Worm (Caenorhabditis elegans): ENCODE data around the gene far-3.
A peak's percentile ranks its signal among the peaks of the same experiment; 100 is the strongest.

far-3 gene

DNA sequence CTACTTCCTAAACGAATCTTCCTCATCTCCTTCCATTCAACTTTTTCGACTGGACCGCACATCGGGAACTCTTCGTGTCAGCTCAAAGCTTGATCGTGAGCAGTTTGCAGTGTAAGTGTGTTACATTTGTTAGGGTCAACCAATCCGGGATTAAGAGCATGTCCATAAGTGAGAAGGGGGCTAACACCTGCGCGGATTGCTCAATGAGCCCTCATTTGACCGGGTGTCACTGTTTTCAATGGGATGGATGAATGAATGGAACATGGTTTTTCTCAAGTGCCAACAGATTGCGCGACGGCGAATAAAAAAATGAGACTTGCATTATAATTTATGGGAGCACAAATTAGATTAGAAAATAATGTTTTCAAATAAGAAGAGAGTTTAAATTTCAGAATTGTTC is 28.0 kb upstream of the far-3 start:
- no peak for TF ChIP-seq mdl-1 (tag; optimal IDR thresholded peaks at IDR 0.05)
- TF ChIP-seq lin-13 (GFP tag; optimal IDR thresholded peaks at IDR 0.05), result no peak
- TF ChIP-seq nhr-237 (tag; optimal IDR thresholded peaks at IDR 0.05), result no peak
- TF ChIP-seq fkh-10 (GFP tag; optimal IDR thresholded peaks at IDR 0.05), result no peak
- no peak for TF ChIP-seq ama-1 (optimal IDR thresholded peaks at IDR 0.05)
- no peak for TF ChIP-seq ztf-11 (tag; optimal IDR thresholded peaks at IDR 0.05)
- no peak for TF ChIP-seq lin-35 (GFP tag; optimal IDR thresholded peaks at IDR 0.05)
- TF ChIP-seq unc-130 (tag; optimal IDR thresholded peaks at IDR 0.05), result no peak
- no peak for TF ChIP-seq C34B4.2 (tag; optimal IDR thresholded peaks at IDR 0.05)

DNA sequence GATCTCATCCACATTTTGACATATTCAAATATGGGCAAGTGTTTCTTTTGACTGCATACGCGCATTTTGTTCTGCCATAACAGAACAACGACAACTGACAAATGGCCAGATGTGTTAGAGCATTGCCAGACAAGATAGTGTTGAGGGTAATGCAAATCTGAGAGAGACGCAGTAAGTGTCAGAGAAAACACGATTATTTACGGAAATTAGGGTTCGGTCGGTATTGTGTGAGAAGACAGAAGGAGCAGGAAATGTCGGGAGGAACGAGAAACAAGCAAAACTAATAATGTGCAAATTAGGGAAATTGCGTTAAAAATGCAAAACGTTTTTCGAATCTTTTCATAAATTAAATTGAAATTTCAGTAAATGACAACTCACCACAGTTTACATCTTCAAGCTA is 27.2 kb upstream of the far-3 start:
- TF ChIP-seq lin-14 (GFP tag; optimal IDR thresholded peaks at IDR 0.05), result peak; percentile 33
- no peak for TF ChIP-seq C34B4.2 (tag; optimal IDR thresholded peaks at IDR 0.05)

DNA sequence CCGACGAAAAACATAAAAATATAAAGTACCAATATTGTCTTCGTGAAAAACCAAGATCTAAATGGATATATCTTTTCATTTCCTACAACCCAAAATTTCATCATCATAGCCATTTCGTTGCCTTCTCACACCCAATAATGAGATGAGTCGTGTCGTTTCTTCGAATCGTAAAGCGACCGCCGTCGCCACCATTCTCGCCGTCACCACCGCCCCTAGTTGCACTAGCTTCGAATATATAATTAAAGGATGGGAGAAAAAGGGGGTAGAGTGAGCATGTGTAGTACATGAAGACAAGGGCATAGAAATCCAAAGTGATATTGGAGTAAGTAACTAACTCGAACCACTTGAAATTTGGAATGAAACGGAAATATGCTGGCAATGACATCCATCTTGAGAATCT is 24.9 kb upstream of the far-3 start:
- TF ChIP-seq rnt-1 (tag; optimal IDR thresholded peaks at IDR 0.05) (no peak), lin-14 (GFP tag; optimal IDR thresholded peaks at IDR 0.05) (peak; percentile 9)

DNA sequence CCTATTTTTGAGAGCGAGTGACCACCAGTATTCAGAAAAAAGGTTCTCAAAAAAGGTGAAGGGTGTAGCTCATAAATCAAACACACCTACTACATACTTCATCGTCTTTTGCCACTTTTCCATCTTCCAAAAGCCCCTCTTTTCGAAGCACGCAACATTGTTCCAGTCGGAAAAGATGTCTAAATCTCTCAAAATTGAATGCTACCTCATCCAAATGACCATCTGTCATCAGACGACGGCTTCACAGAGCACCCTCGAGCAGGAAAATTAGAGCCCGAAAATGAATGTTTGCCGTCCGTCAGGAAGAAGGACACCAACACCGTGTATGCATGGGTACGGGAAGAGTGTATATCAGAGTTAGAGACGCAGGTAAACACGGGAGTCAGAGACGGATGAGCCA is 24.2 kb upstream of the far-3 start:
- TF ChIP-seq nhr-28 (tag; optimal IDR thresholded peaks at IDR 0.05), result no peak
- peak; percentile 6 for TF ChIP-seq tbx-2 (tag; optimal IDR thresholded peaks at IDR 0.05)

DNA sequence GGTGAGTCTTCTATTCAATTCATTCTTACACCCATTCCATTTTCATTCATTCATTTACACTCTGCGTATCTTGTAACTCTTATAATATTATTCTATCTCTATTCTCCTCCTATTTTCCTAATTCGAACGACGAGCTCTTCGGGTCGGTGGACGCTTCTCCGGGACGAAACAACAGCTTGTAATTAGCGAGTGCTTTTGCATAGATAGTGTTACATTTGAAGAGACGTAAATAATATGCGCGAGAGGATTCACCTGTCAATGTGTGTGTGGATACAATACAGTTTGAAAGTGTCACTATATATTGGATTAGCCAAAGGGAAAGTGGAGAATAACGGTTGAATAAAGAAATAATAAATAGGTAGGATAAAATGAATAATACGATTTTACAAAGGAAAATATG is 23.3 kb upstream of the far-3 start:
- TF ChIP-seq nhr-28 (tag; optimal IDR thresholded peaks at IDR 0.05) (no peak), sptf-1 (tag; optimal IDR thresholded peaks at IDR 0.05) (no peak), nhr-20 (tag; optimal IDR thresholded peaks at IDR 0.05) (no peak), fos-1 (tag; optimal IDR thresholded peaks at IDR 0.05) (no peak)

DNA sequence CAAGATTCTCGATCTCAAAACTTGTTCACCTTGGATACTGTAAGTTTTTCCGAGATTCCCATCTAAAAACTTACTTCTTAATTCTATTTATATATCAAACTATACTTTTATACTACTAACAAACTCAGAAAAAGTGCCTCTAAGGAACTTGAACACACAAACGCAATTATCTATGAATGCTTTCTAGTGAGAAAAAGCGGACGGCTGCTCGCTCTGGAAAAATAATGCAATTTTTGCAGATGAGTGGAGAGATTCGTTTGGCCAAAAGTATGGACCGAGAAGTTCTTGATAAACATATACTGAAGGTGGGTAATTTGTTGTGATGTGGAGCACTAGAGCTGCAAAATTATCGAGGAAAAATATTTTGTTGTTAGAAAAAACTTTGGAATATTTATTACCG is 22.7 kb upstream of the far-3 start:
- TF ChIP-seq ama-1 (optimal IDR thresholded peaks at IDR 0.05) (no peak), aly-2 (tag; optimal IDR thresholded peaks at IDR 0.05) (no peak), skn-1 (tag; optimal IDR thresholded peaks at IDR 0.05) (no peak), nhr-84 (tag; optimal IDR thresholded peaks at IDR 0.05) (no peak), dpl-1 (GFP tag; optimal IDR thresholded peaks at IDR 0.05) (no peak), nhr-77 (tag; optimal IDR thresholded peaks at IDR 0.05) (no peak), unc-86 (tag; optimal IDR thresholded peaks at IDR 0.05) (no peak), unc-62 (GFP tag; optimal IDR thresholded peaks at IDR 0.05) (no peak), irx-1 (tag; optimal IDR thresholded peaks at IDR 0.05) (no peak), fkh-4 (tag; optimal IDR thresholded peaks at IDR 0.05; ENCODE audit: borderline replicate concordance) (no peak), nhr-11 (tag; optimal IDR thresholded peaks at IDR 0.05) (no peak), ceh-90 (tag; optimal IDR thresholded peaks at IDR 0.05) (no peak), efl-3 (GFP tag; optimal IDR thresholded peaks at IDR 0.05) (no peak), ces-1 (GFP tag; optimal IDR thresholded peaks at IDR 0.05) (no peak), unc-98 (GFP tag; IDR thresholded peaks at IDR 0.05) (no peak)

DNA sequence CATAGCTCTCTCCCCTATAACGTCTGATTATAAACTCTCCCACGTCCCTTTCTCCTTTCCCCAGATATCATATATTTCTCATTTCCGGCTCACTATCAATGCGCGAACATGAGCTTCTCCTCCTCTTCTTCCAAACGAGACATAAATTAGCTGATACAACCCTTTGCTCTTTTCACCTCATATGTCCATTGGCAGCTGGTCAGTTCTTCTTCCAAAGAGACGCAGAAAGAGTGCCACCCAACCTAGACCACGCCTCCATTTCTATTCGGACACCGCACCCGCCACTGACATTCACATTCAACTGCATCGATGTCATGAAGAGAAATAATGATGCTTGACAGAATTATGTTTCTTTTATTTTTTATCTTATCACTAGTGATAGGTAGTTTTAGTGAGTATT is 21.4 kb upstream of the far-3 start, which contains the start of gene fmi-1:
Gene fmi-1 (plus strand): TSS at position 301 of the 400 bp plus-strand sequence.
- TF ChIP-seq unc-86 (tag; optimal IDR thresholded peaks at IDR 0.05) (no peak), unc-130 (tag; optimal IDR thresholded peaks at IDR 0.05) (no peak), fkh-10 (GFP tag; optimal IDR thresholded peaks at IDR 0.05) (no peak), ceh-63 (GFP tag; optimal IDR thresholded peaks at IDR 0.05) (no peak), nhr-76 (tag; optimal IDR thresholded peaks at IDR 0.05) (no peak), nhr-85 (tag) (no peak), nhr-71 (tag; optimal IDR thresholded peaks at IDR 0.05) (no peak), C04F5.9 (tag; optimal IDR thresholded peaks at IDR 0.05) (no peak), aha-1 (tag; optimal IDR thresholded peaks at IDR 0.05) (no peak), vab-15 (tag; optimal IDR thresholded peaks at IDR 0.05) (no peak)
